Fruit fly (Drosophila melanogaster) whole organism, embryonic: ENCODE results near the gene Trm7-34.

Source experiments
- Atf-2 ChIP-seq: fragments of 200-800 bp; sonication (Bioruptor generic); optimal IDR thresholded peaks from 2 replicates; lab custom pipeline; 2016; ENCODE audit warnings: missing biosample characterization, missing genetic modification characterization
- BEAF-32 ChIP-seq: fragments of 200-800 bp; sonication (Bioruptor generic); optimal IDR thresholded peaks from 3 replicates; lab custom pipeline; 2017; ENCODE audit warnings: missing biosample characterization, missing genetic modification characterization, mild to moderate bottlenecking, moderate library complexity, missing genetic modification reagents
- Bgb ChIP-seq: fragments of 200-800 bp; sonication (Bioruptor generic); IDR thresholded peaks from 2 replicates; pipeline ENCODE4 v1.3.6; 2022; ENCODE audit warnings: missing biosample characterization, missing genetic modification characterization; ENCODE audit not compliant: partially characterized antibody
- C15 ChIP-seq: fragments of 200-800 bp; sonication (Bioruptor generic); IDR thresholded peaks from 3 replicates; pipeline ENCODE4 v1.3.6; 2022; ENCODE audit warnings: missing biosample characterization, missing genetic modification characterization
- CG1024 ChIP-seq: fragments of 200-800 bp; sonication (Bioruptor generic); IDR thresholded peaks from 2 replicates; pipeline ENCODE4 v1.3.6; 2022; ENCODE audit warnings: missing biosample characterization, missing genetic modification characterization
- CG10366 ChIP-seq: fragments of 200-800 bp; sonication (Bioruptor generic); IDR thresholded peaks from 2 replicates; pipeline ENCODE4 v1.3.6; 2022; ENCODE audit warnings: missing biosample characterization, missing genetic modification characterization
- CG11456 ChIP-seq: fragments of 200-800 bp; sonication (Bioruptor generic); IDR thresholded peaks from 3 replicates; pipeline ENCODE4 v1.3.6; 2022; ENCODE audit warnings: missing biosample characterization, missing genetic modification characterization
- CG14050 ChIP-seq: fragments of 200-800 bp; sonication (Bioruptor generic); IDR thresholded peaks from 3 replicates; pipeline ENCODE4 v1.3.6; 2022; ENCODE audit warnings: missing biosample characterization, missing genetic modification characterization
- CG15269 ChIP-seq: fragments of 200-800 bp; sonication (Bioruptor generic); optimal IDR thresholded peaks from 2 replicates; lab custom pipeline; 2018; ENCODE audit warnings: missing biosample characterization, mild to moderate bottlenecking, missing genetic modification characterization, moderate library complexity
- CG2120 ChIP-seq: fragments of 200-800 bp; sonication (Bioruptor generic); optimal IDR thresholded peaks from 3 replicates; lab custom pipeline; 2016; ENCODE audit warnings: missing biosample characterization, missing genetic modification characterization
- CG2712 ChIP-seq: fragments of 200-800 bp; optimal IDR thresholded peaks from 3 replicates; lab custom pipeline; 2019; ENCODE audit warnings: missing biosample characterization, mild to moderate bottlenecking, missing genetic modification characterization, moderate library complexity
- CG30020 ChIP-seq: fragments of 200-800 bp; optimal IDR thresholded peaks from 2 replicates; lab custom pipeline; 2019; ENCODE audit warnings: missing biosample characterization, mild to moderate bottlenecking, missing genetic modification characterization, moderate library complexity
- CG3847 ChIP-seq: fragments of 200-800 bp; sonication (Bioruptor generic); IDR thresholded peaks from 2 replicates; pipeline ENCODE4 v1.3.6; 2022; ENCODE audit warnings: missing biosample characterization, missing genetic modification characterization
- CG4424 ChIP-seq: fragments of 200-800 bp; sonication (Bioruptor generic); optimal IDR thresholded peaks from 3 replicates; lab custom pipeline; 2016; ENCODE audit warnings: missing biosample characterization, missing genetic modification characterization
- CG6254 ChIP-seq: fragments of 200-800 bp; sonication (Bioruptor generic); optimal IDR thresholded peaks from 3 replicates; lab custom pipeline; 2017; ENCODE audit warnings: mild to moderate bottlenecking, missing biosample characterization, missing genetic modification reagents, missing genetic modification characterization
- CG7271 ChIP-seq: fragments of 200-800 bp; sonication (Bioruptor generic); optimal IDR thresholded peaks from 2 replicates; lab custom pipeline; 2018; ENCODE audit warnings: missing biosample characterization, mild to moderate bottlenecking, missing genetic modification characterization, moderate library complexity
- CG8944 ChIP-seq: fragments of 200-800 bp; sonication (Bioruptor generic); optimal IDR thresholded peaks from 3 replicates; lab custom pipeline; 2016; ENCODE audit warnings: missing biosample characterization, missing genetic modification characterization
- CG9215 ChIP-seq: fragments of 200-800 bp; sonication (Bioruptor generic); IDR thresholded peaks from 2 replicates; pipeline ENCODE4 v1.3.6; 2022; ENCODE audit warnings: missing biosample characterization, missing genetic modification characterization
- CHES-1-like ChIP-seq: fragments of 200-800 bp; sonication (Bioruptor generic); optimal IDR thresholded peaks from 2 replicates; lab custom pipeline; 2016; ENCODE audit warnings: missing biosample characterization, missing genetic modification characterization
- CTCF ChIP-seq: fragments of 200-800 bp; sonication (Bioruptor generic); optimal IDR thresholded peaks from 2 replicates; lab custom pipeline; 2017; ENCODE audit warnings: missing biosample characterization, mild to moderate bottlenecking, missing genetic modification characterization, moderate library complexity
- Dek ChIP-seq: fragments of 200-800 bp; sonication (Bioruptor generic); optimal IDR thresholded peaks from 3 replicates; lab custom pipeline; 2019; ENCODE audit warnings: missing biosample characterization, mild to moderate bottlenecking, missing genetic modification characterization, moderate library complexity
- Dip3 ChIP-seq: fragments of 200-800 bp; sonication (Bioruptor generic); optimal IDR thresholded peaks from 3 replicates; lab custom pipeline; 2016; ENCODE audit warnings: missing biosample characterization, missing genetic modification characterization
- Doc3 ChIP-seq: fragments of 200-800 bp; sonication (Bioruptor generic); IDR thresholded peaks from 3 replicates; pipeline ENCODE4 v1.3.6; 2022; ENCODE audit warnings: missing biosample characterization, missing genetic modification characterization; ENCODE audit not compliant: partially characterized antibody
- Eip74EF ChIP-seq, 2 experiments: fragments of 200-800 bp in 1 of 2; fragments of >200 bp in 1 of 2; sonication (Bioruptor generic) in 1 of 2; optimal IDR thresholded peaks; 2 replicates each; lab custom pipeline; 2017 to 2019; ENCODE audit warnings: missing biosample characterization in 2 of 2, missing genetic modification characterization in 2 of 2, mild to moderate bottlenecking in 1 of 2, moderate library complexity in 1 of 2
- Ets97D ChIP-seq: fragments of 200-800 bp; sonication (Bioruptor generic); optimal IDR thresholded peaks from 3 replicates; lab custom pipeline; 2016; ENCODE audit warnings: missing biosample characterization, missing genetic modification characterization
- Hmx ChIP-seq: fragments of 200-800 bp; sonication (Bioruptor generic); optimal IDR thresholded peaks from 2 replicates; lab custom pipeline; 2016; ENCODE audit warnings: missing biosample characterization, missing genetic modification characterization
- Hr3 ChIP-seq: fragments of 200-800 bp; sonication (Bioruptor generic); optimal IDR thresholded peaks from 3 replicates; lab custom pipeline; 2016; ENCODE audit warnings: missing biosample characterization, missing genetic modification characterization
- MESR4 ChIP-seq: fragments of 200-800 bp; sonication (Bioruptor generic); optimal IDR thresholded peaks from 2 replicates; lab custom pipeline; 2018; ENCODE audit warnings: missing biosample characterization, mild to moderate bottlenecking, missing genetic modification characterization, moderate library complexity
- Med ChIP-seq: fragments of 200-800 bp; sonication (Bioruptor generic); peaks from one replicate; lab custom pipeline; 2016; ENCODE audit warnings: missing biosample characterization, missing genetic modification characterization, mild to moderate bottlenecking, inconsistent platforms, moderate library complexity
- NC2β ChIP-seq: fragments of 200-800 bp; sonication (Bioruptor generic); optimal IDR thresholded peaks from 2 replicates; lab custom pipeline; 2016; ENCODE audit warnings: missing biosample characterization, missing genetic modification characterization
- Opbp ChIP-seq: fragments of 200-800 bp; sonication (Bioruptor generic); IDR thresholded peaks from 3 replicates; pipeline ENCODE4 v1.3.6; 2022; ENCODE audit warnings: missing biosample characterization, missing genetic modification characterization; ENCODE audit not compliant: partially characterized antibody
- ab ChIP-seq: fragments of 200-800 bp; sonication (Bioruptor generic); optimal IDR thresholded peaks from 2 replicates; lab custom pipeline; 2016; ENCODE audit warnings: missing biosample characterization, missing genetic modification characterization
- chm ChIP-seq: fragments of 200-800 bp; sonication (Bioruptor generic); IDR thresholded peaks from 2 replicates; pipeline ENCODE4 v1.3.6; 2022; ENCODE audit warnings: missing biosample characterization, missing genetic modification characterization
- ci ChIP-seq: fragments of 200-800 bp; sonication (Bioruptor generic); IDR thresholded peaks from 3 replicates; pipeline ENCODE4 v1.3.6; 2022; ENCODE audit warnings: missing biosample characterization, missing genetic modification characterization
- crol ChIP-seq: fragments of 200-800 bp; sonication (Bioruptor generic); IDR thresholded peaks from 2 replicates; pipeline ENCODE4 v1.3.6; 2022; ENCODE audit warnings: missing biosample characterization, missing genetic modification characterization
- dm ChIP-seq: fragments of 200-800 bp; sonication (Bioruptor generic); optimal IDR thresholded peaks from 3 replicates; lab custom pipeline; 2016; ENCODE audit warnings: missing biosample characterization, missing genetic modification characterization
- ftz-f1 ChIP-seq: fragments of 200-800 bp; sonication (Bioruptor generic); optimal IDR thresholded peaks from 2 replicates; lab custom pipeline; 2016; ENCODE audit warnings: missing biosample characterization, missing genetic modification characterization
- gcm ChIP-seq: fragments of 200-800 bp; sonication (Bioruptor generic); optimal IDR thresholded peaks from 2 replicates; lab custom pipeline; 2019; ENCODE audit warnings: missing biosample characterization, mild to moderate bottlenecking, missing genetic modification characterization, moderate library complexity
- ind ChIP-seq: fragments of 200-800 bp; sonication (Bioruptor generic); optimal IDR thresholded peaks from 3 replicates; lab custom pipeline; 2016; ENCODE audit warnings: missing biosample characterization, missing genetic modification characterization
- kay ChIP-seq: fragments of 200-800 bp; sonication (Bioruptor generic); optimal IDR thresholded peaks from 2 replicates; lab custom pipeline; 2016; ENCODE audit warnings: missing biosample characterization, missing genetic modification characterization
- phol ChIP-seq: fragments of 200-800 bp; sonication (Bioruptor generic); optimal IDR thresholded peaks from 3 replicates; lab custom pipeline; 2018; ENCODE audit warnings: missing biosample characterization, mild to moderate bottlenecking, missing genetic modification characterization, moderate library complexity
- ranshi ChIP-seq: fragments of 200-800 bp; sonication (Bioruptor generic); IDR thresholded peaks from 2 replicates; pipeline ENCODE4 v1.3.6; 2022; ENCODE audit warnings: missing biosample characterization, missing genetic modification characterization
- run ChIP-seq: fragments of 200-800 bp; sonication (Bioruptor generic); optimal IDR thresholded peaks from 3 replicates; lab custom pipeline; 2018; ENCODE audit warnings: missing biosample characterization, mild to moderate bottlenecking, missing genetic modification characterization
- sisA ChIP-seq: fragments of 200-800 bp; sonication (Bioruptor generic); IDR thresholded peaks from 2 replicates; pipeline ENCODE4 v1.3.6; 2022; ENCODE audit warnings: missing biosample characterization, missing genetic modification characterization
- ssp ChIP-seq: fragments of 200-800 bp; sonication (Bioruptor generic); IDR thresholded peaks from 2 replicates; pipeline ENCODE4 v1.3.6; 2022; ENCODE audit warnings: missing biosample characterization, missing genetic modification characterization
- stc ChIP-seq: fragments of 200-800 bp; sonication (Bioruptor generic); IDR thresholded peaks from 2 replicates; pipeline ENCODE4 v1.3.6; 2022; ENCODE audit warnings: missing biosample characterization, missing genetic modification characterization
- stwl ChIP-seq: fragments of 200-800 bp; sonication (Bioruptor generic); optimal IDR thresholded peaks from 3 replicates; lab custom pipeline; 2018; ENCODE audit warnings: missing biosample characterization, mild to moderate bottlenecking, missing genetic modification characterization, moderate library complexity
- sug ChIP-seq: fragments of 200-800 bp; optimal IDR thresholded peaks from 2 replicates; lab custom pipeline; 2019; ENCODE audit warnings: missing biosample characterization, mild to moderate bottlenecking, missing genetic modification characterization, moderate library complexity
- trem ChIP-seq: fragments of 200-800 bp; optimal IDR thresholded peaks from 3 replicates; lab custom pipeline; 2019; ENCODE audit warnings: missing biosample characterization, mild to moderate bottlenecking, missing genetic modification characterization, moderate library complexity
- usp ChIP-seq: fragments of >200 bp; optimal IDR thresholded peaks from 2 replicates; lab custom pipeline; 2017; ENCODE audit warnings: missing biosample characterization, missing genetic modification characterization
- vfl ChIP-seq: fragments of 200-800 bp; sonication (Bioruptor generic); optimal IDR thresholded peaks from 2 replicates; lab custom pipeline; 2016; ENCODE audit warnings: missing biosample characterization, missing genetic modification characterization
- vvl ChIP-seq: fragments of 200-800 bp; sonication (Bioruptor generic); IDR thresholded peaks from 2 replicates; pipeline ENCODE4 v1.3.6; 2022; ENCODE audit warnings: missing biosample characterization, missing genetic modification characterization
- zen2 ChIP-seq: fragments of 200-800 bp; sonication (Bioruptor generic); IDR thresholded peaks from 3 replicates; pipeline ENCODE4 v1.3.6; 2022; ENCODE audit warnings: missing biosample characterization, missing genetic modification characterization; ENCODE audit not compliant: partially characterized antibody

Trm7-34 gene

dm6 chr3R:21118784-21119183 is 14.9 kb downstream of the Trm7-34 start, which contains the start of gene Bdbt (continued):
- no peak for TF ChIP-seq stc (GFP tag; lab: Robert Waterston, UW)
- no peak for TF ChIP-seq vfl
- no peak for TF ChIP-seq CG1024 (GFP tag; lab: Robert Waterston, UW)
- TF ChIP-seq Hmx = no peak
- TF ChIP-seq ftz-f1 (GFP tag; lab: Kevin White, UChicago) = no peak
- peak; percentile 41 for TF ChIP-seq ind (GFP tag; lab: Kevin White, UChicago)
- peak; percentile 69 for TF ChIP-seq CG2120
- peak; percentile 27 for TF ChIP-seq sug (tag; lab: Kevin White, UChicago)
- no peak for TF ChIP-seq CG9215
- no peak for TF ChIP-seq CG15269
- no peak for TF ChIP-seq gcm
- TF ChIP-seq CG11456 (GFP tag; lab: Robert Waterston, UW) = no peak
- peak; percentile 6 for TF ChIP-seq CG8944 (GFP tag; lab: Kevin White, UChicago)
- peak; percentile 3 for TF ChIP-seq CG4424 (GFP tag; lab: Kevin White, UChicago)
- no peak for TF ChIP-seq sisA (GFP tag; lab: Robert Waterston, UW)
- TF ChIP-seq CG7271 (tag; lab: Kevin White, UChicago) = no peak
- TF ChIP-seq run (tag; lab: Kevin White, UChicago) = no peak
- TF ChIP-seq Dip3 (GFP tag; lab: Kevin White, UChicago) = peak; percentile 55
- TF ChIP-seq phol (tag; lab: Kevin White, UChicago) = peak; percentile 35
- peak; percentile 25 for TF ChIP-seq BEAF-32 (GFP tag; lab: Kevin White, UChicago)
- TF ChIP-seq chm = no peak
- no peak for TF ChIP-seq kay
- no peak for TF ChIP-seq Atf-2 (GFP tag; lab: Kevin White, UChicago)
- no peak for TF ChIP-seq C15 (GFP tag; lab: Robert Waterston, UW)
- 0 out of 2 replicates have a peak, but pooled peaks have one; percentile 18 for TF ChIP-seq ranshi (GFP tag; lab: Robert Waterston, UW)
- no peak for TF ChIP-seq ab (GFP tag; lab: Kevin White, UChicago)
- TF ChIP-seq CHES-1-like = no peak
- TF ChIP-seq Hr3 = peak; percentile 28
- TF ChIP-seq CG14050 (GFP tag; lab: Robert Waterston, UW) = no peak

dm6 chr3R:21116057-21116456 is 17.6 kb downstream of the Trm7-34 start, which contains the start of gene ppan:
ppan (plus strand) TSS chr3R:21116254.
- TF ChIP-seq NC2β (GFP tag; lab: Kevin White, UChicago) (peak; percentile 2), zen2 (GFP tag; lab: Robert Waterston, UW) (no peak), MESR4 (GFP tag; lab: Kevin White, UChicago) (peak; percentile 64), Eip74EF (GFP tag; optimal IDR thresholded peaks at IDR 0.05; lab: Kevin White, UChicago) (no peak), CG3847 (peak; percentile 53; the same call in 1 of the 2 replicates), Doc3 (GFP tag; lab: Robert Waterston, UW) (peak; percentile 41; the same call in 1 of the 3 replicates), usp (GFP tag; lab: Kevin White, UChicago) (no peak), stwl (tag; lab: Kevin White, UChicago) (peak; percentile 75), phol (tag; lab: Kevin White, UChicago) (peak; percentile 28), Dek (no peak), Med (GFP tag; lab: Kevin White, UChicago) (peak; percentile 70), CTCF (GFP tag; lab: Kevin White, UChicago) (peak; percentile 41), ssp (GFP tag; lab: Robert Waterston, UW) (peak; percentile 46), CG14050 (GFP tag; lab: Robert Waterston, UW) (no peak), Ets97D (GFP tag; lab: Kevin White, UChicago) (peak; percentile 58), CG10366 (GFP tag; lab: Robert Waterston, UW) (no peak), dm (GFP tag; lab: Kevin White, UChicago) (peak; percentile 96), trem (tag; lab: Kevin White, UChicago) (peak; percentile 33), CG30020 (tag; lab: Kevin White, UChicago) (peak; percentile 10), vvl (GFP tag; lab: Robert Waterston, UW) (0 out of 2 replicates have a peak, but pooled peaks have one; percentile 8), CG2712 (tag; lab: Kevin White, UChicago) (peak; percentile 8), Opbp (GFP tag; lab: Robert Waterston, UW) (peak; percentile 17; the same call in 1 of the 3 replicates), ci (peak; percentile 30; the same call in 1 of the 3 replicates), Bgb (GFP tag; lab: Robert Waterston, UW) (peak; percentile 53), crol (GFP tag; lab: Robert Waterston, UW) (no peak), CG6254 (GFP tag; lab: Kevin White, UChicago) (no peak)
